Fruit fly (Drosophila melanogaster): ENCODE results near the gene pll.

dm6 chr3R:27238438-27239301 is 14.3 kb downstream of the pll start, which contains the start of the genes CG31064 and PolA2:
- TF ChIP-seq pan (optimal IDR thresholded peaks at IDR 0.05) (no peak), CG8478 (optimal IDR thresholded peaks at IDR 0.05) (no peak), psq (optimal IDR thresholded peaks at IDR 0.05) (no peak), usp (GFP tag; optimal IDR thresholded peaks at IDR 0.05) (no peak)

Data from whole organism.